Worm (Caenorhabditis elegans) whole organism, midembryonic: ENCODE results near the gene grsp-3.
A peak's percentile ranks its signal among the peaks of the same experiment; 100 is the strongest.

Source experiments
- T22C8.4 ChIP-seq: fragments of 200-800 bp; sonication (Bioruptor generic); IDR thresholded peaks from 2 replicates; pipeline ENCODE4 v1.3.6; 2022; ENCODE audit warnings: missing genetic modification characterization, missing compliant biosample characterization
- cog-1 ChIP-seq: sonication (generic microtip); optimal IDR thresholded peaks from 2 replicates; lab custom pipeline; 2016; ENCODE audit warnings: missing genetic modification characterization, missing compliant biosample characterization
- flt-1 ChIP-seq: fragments of 200-800 bp; sonication (Bioruptor generic); IDR thresholded peaks from 2 replicates; pipeline ENCODE4 v1.3.6; 2022; ENCODE audit warnings: missing genetic modification characterization, missing compliant biosample characterization
- klf-2 ChIP-seq: fragments of 200-800 bp; sonication (Bioruptor generic); conservative IDR thresholded peaks from 2 replicates; pipeline ENCODE4 v1.3.6; 2022; ENCODE audit warnings: missing genetic modification reagents, missing genetic modification characterization, missing compliant biosample characterization
- med-1 ChIP-seq: sonication (generic microtip); optimal IDR thresholded peaks from 2 replicates; lab custom pipeline; 2017; ENCODE audit warnings: missing genetic modification characterization, mild to moderate bottlenecking, missing compliant biosample characterization, antibody characterized with exemption, missing genetic modification reagents; ENCODE audit not compliant: insufficient read depth
- ref-1 ChIP-seq: fragments of 200-800 bp; sonication (Bioruptor generic); conservative IDR thresholded peaks from 2 replicates; pipeline ENCODE4 v1.3.6; 2022; ENCODE audit warnings: missing genetic modification reagents, missing genetic modification characterization, missing compliant biosample characterization
- tab-1 ChIP-seq: fragments of 200-800 bp; sonication (Bioruptor generic); IDR thresholded peaks from 2 replicates; pipeline ENCODE4 v1.3.6; 2022; ENCODE audit warnings: missing genetic modification characterization, missing compliant biosample characterization
- ztf-23 ChIP-seq: fragments of 200-800 bp; sonication (Bioruptor generic); IDR thresholded peaks from 2 replicates; pipeline ENCODE4 v1.3.6; 2022; ENCODE audit warnings: missing genetic modification reagents, missing genetic modification characterization, missing compliant biosample characterization
- ztf-29 ChIP-seq: fragments of 200-800 bp; sonication (Bioruptor generic); IDR thresholded peaks from 2 replicates; pipeline ENCODE4 v1.3.6; 2022; ENCODE audit warnings: missing genetic modification reagents, missing genetic modification characterization, missing compliant biosample characterization

DNA sequence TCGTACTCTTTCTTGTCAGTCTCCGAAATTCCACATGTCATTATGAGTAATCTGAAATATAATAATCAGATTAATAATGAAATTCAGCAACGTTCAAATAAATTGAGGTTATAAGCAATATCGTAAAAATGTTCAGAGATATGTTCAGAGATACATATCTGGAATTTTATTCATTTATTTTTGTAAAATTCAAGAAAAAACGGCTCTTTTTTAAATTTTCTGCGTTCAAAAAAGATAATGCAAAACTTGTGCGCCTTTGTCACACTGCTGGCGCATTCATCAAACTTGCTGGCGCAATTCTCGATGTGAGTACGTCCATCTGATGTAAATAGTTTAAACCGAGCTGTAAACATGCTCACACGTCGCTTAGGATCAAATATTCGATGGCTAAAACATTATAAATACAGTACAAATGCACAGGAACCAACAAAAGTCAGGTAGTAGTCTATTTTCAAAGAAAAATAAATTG is 28.5 kb downstream of the grsp-3 start, which contains the start of the genes rde-8 and ZC477.3:
- TF ChIP-seq T22C8.4 (0 out of 2 replicates have a peak, but pooled peaks have one; percentile 12), flt-1 (GFP tag; lab: Robert Waterston, UW) (no peak), ztf-29 (GFP tag; lab: Robert Waterston, UW) (no peak), med-1 (GFP tag; lab: Kevin White, UChicago) (no peak), klf-2 (GFP tag; lab: Robert Waterston, UW) (no peak), ztf-23 (GFP tag; lab: Robert Waterston, UW) (no peak), ref-1 (no peak), cog-1 (tag; lab: Kevin White, UChicago) (no peak), tab-1 (GFP tag; lab: Robert Waterston, UW) (no peak)
